Fruit fly (Drosophila melanogaster): ENCODE data around the gene Ptp10D.
A peak's percentile ranks its signal among the peaks of the same experiment; 100 is the strongest.

Gene Ptp10D

DNA sequence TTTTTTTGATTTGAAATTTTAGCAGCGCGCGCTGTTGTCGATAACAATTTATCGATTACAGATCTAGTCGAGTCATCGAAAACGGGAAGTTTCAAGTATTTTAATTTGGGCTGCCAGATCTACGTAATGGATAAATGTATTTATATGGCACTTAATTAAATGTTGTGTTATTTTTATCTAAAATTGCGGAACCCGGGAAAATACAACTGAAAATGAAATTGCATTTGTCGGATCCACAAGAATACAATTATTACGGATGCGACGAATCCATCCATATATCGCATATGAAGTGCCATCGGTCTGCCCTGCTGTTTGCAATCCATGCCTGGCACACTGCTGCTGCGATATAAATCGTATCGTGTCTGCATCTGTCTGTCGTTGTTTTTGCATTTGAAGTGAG, 98.3 kb downstream of the Ptp10D start, which contains the start of gene Tango10 (continued):
- TF ChIP-seq Dif (GFP tag; optimal IDR thresholded peaks at IDR 0.05; ENCODE audit: partially characterized antibody) = peak; percentile 93

DNA sequence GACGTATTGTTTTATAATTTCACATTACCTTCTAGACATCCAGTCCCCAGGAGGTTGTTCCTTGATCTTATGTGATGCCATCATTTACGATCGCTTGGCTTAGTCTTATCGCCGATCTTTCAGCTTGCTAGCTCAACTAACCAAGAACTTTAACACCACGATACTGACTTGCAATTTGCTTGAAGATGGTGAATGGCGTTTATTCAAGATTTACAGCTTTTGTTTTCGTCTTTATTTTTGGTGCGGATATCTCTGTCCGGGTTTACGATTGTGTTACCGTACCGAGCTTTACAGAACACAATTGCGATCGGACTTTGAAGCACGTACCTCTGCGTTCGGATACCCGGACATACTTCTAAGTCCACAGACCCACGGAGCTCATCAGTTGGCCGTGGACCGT, 102.1 kb downstream of the Ptp10D start, which contains the start of gene CG15221:
CG15221 (plus strand) TSS at position 301 of the 400 bp plus-strand sequence.
- no peak for TF ChIP-seq HLH106 (tag; optimal IDR thresholded peaks at IDR 0.05)
- no peak for TF ChIP-seq Hr78 (GFP tag; optimal IDR thresholded peaks at IDR 0.05)
- TF ChIP-seq dsf (GFP tag; optimal IDR thresholded peaks at IDR 0.05; ENCODE audit: borderline replicate concordance) = no peak
- no peak for TF ChIP-seq Dif (GFP tag; optimal IDR thresholded peaks at IDR 0.05; ENCODE audit: partially characterized antibody)
- TF ChIP-seq fru (GFP tag; optimal IDR thresholded peaks at IDR 0.05) = no peak
- TF ChIP-seq CrebA (GFP tag; optimal IDR thresholded peaks at IDR 0.05; ENCODE audit: borderline replicate concordance) = no peak
